Worm (Caenorhabditis elegans): ENCODE measurements around the gene F27C8.2.

F27C8.2 gene

DNA sequence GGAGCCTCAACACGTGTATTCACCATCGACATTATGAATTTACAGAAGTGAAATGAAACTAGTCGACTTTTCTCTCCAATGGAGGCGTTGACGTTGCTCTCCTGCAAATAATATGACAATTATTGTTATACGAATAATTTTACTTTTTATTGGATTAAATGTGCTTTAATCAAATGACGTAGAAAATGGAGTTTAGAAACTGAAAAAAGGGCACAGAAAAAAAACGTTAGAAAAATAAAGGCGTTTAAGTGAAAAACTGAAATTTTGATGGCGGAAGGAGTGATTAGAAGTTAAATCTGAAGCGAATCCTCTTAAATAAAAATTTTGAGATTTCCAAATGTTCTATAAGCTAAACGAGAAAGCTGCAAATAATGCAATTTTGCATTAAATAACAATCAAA lies 16.1 kb upstream of the F27C8.2 start, which contains the start of gene npr-2:
npr-2 (minus strand) TSS at position 101 of the 400 bp plus-strand sequence.
- TF ChIP-seq gmeb-2 (tag; optimal IDR thresholded peaks at IDR 0.05): no peak
- TF ChIP-seq hlh-15 (tag; optimal IDR thresholded peaks at IDR 0.05): no peak
- TF ChIP-seq fax-1 (tag; optimal IDR thresholded peaks at IDR 0.05): no peak
- TF ChIP-seq sox-4 (tag; optimal IDR thresholded peaks at IDR 0.05): no peak
- TF ChIP-seq ttx-3 (tag; optimal IDR thresholded peaks at IDR 0.05): no peak
- no peak for TF ChIP-seq C08G9.2 (tag; optimal IDR thresholded peaks at IDR 0.05)
- TF ChIP-seq unc-86 (tag; optimal IDR thresholded peaks at IDR 0.05): no peak
- TF ChIP-seq mec-3 (tag; optimal IDR thresholded peaks at IDR 0.05; ENCODE audit: borderline replicate concordance): no peak
- no peak for TF ChIP-seq dve-1 (tag; optimal IDR thresholded peaks at IDR 0.05)
- no peak for TF ChIP-seq hlh-30 (tag; optimal IDR thresholded peaks at IDR 0.05; ENCODE audit: insufficient read depth)
- TF ChIP-seq nfya-1 (tag; optimal IDR thresholded peaks at IDR 0.05): no peak

DNA sequence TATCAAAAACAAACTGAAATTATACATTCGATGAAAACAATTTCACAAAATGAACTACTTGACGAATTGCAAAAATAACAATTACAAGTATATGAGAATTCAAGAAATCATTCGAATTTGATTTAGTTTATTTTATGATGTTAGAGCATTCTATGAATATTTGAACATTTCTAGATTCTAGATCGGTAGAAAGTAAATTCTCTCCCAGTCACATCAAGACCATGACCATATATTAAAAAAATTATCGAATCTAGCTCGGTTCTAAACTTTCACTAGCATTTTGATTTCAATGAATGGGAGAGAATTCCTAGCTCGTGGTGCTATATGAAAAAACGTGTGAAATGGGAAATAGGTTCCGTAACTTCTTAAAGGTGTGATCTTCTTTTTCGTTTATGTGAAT lies 11.8 kb upstream of the F27C8.2 start:
- TF ChIP-seq sox-2 (GFP tag; IDR thresholded peaks at IDR 0.05): no peak
- TF ChIP-seq ceh-6 (GFP tag; optimal IDR thresholded peaks at IDR 0.05): no peak
- no peak for TF ChIP-seq F13H6.1 (tag; optimal IDR thresholded peaks at IDR 0.05)
- no peak for TF ChIP-seq K02D7.2 (tag; optimal IDR thresholded peaks at IDR 0.05)
- no peak for TF ChIP-seq K09A11.1 (tag; optimal IDR thresholded peaks at IDR 0.05; ENCODE audit: insufficient read depth)
- TF ChIP-seq unc-55 (GFP tag; optimal IDR thresholded peaks at IDR 0.05): no peak
- no peak for TF ChIP-seq mec-3 (tag; optimal IDR thresholded peaks at IDR 0.05; ENCODE audit: borderline replicate concordance)
- TF ChIP-seq npax-4 (tag; optimal IDR thresholded peaks at IDR 0.05): no peak
- TF ChIP-seq nhr-232 (tag; optimal IDR thresholded peaks at IDR 0.05): no peak
- no peak for TF ChIP-seq pat-9 (tag; optimal IDR thresholded peaks at IDR 0.05)
- no peak for TF ChIP-seq pqm-1 (tag; optimal IDR thresholded peaks at IDR 0.05)
- TF ChIP-seq elt-4 (tag; optimal IDR thresholded peaks at IDR 0.05): no peak
- TF ChIP-seq Y22D7AL.16 (tag; optimal IDR thresholded peaks at IDR 0.05): no peak

DNA sequence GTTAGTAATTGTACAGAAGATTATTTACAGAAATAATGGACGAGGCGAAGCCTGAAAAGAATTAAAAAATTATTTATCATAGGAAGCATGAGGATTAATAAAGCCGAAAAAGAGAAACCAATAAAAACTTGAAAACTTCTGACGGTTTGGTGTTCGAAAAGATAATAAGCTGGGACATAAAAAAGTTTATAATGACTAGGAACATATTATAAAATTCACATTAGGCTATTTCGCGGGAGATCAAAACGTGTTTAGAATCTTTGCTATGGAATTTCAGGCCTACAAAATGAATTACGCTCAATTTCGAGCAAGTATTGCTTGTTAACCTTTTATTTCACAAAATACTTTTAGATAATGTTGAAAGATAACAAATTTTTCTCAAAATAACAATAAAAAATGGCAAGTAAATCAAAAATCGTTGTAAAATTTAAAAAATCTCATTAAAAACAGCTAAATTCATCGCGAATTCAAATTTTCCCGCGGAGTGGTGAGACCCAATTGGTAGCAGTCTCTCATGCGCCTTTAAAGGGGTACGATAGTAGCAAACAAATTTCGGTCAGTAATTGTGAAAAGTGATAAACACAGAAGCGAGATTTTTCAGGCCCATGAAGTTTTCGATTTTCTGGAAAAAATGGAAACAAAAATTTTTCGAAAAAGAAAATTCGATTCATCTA lies 7.2 kb upstream of the F27C8.2 start, which contains the start of gene trcs-1:
trcs-1 (minus strand) TSS at position 51 of the 674 bp plus-strand sequence.
- TF ChIP-seq ahr-1 (tag; optimal IDR thresholded peaks at IDR 0.05): no peak
- no peak for TF ChIP-seq ceh-45 (GFP tag; IDR thresholded peaks at IDR 0.05)
- no peak for TF ChIP-seq hlh-6 (tag; optimal IDR thresholded peaks at IDR 0.05)
- TF ChIP-seq ztf-16 (tag; optimal IDR thresholded peaks at IDR 0.05): no peak
- TF ChIP-seq ceh-22 (tag; optimal IDR thresholded peaks at IDR 0.05): no peak
- TF ChIP-seq K02D7.2 (tag; optimal IDR thresholded peaks at IDR 0.05): no peak
- TF ChIP-seq pqm-1 (tag; optimal IDR thresholded peaks at IDR 0.05): no peak
- TF ChIP-seq ref-2 (tag; optimal IDR thresholded peaks at IDR 0.05): no peak
- no peak for TF ChIP-seq T23F11.4 (GFP tag; optimal IDR thresholded peaks at IDR 0.05)
- TF ChIP-seq dmd-4 (tag; optimal IDR thresholded peaks at IDR 0.05; ENCODE audit: borderline replicate concordance): no peak
- no peak for TF ChIP-seq ceh-34 (tag; optimal IDR thresholded peaks at IDR 0.05)
- TF ChIP-seq pha-4 (tag; optimal IDR thresholded peaks at IDR 0.05): no peak
- TF ChIP-seq F13H6.1 (tag; optimal IDR thresholded peaks at IDR 0.05): no peak
- no peak for TF ChIP-seq zip-5 (tag; optimal IDR thresholded peaks at IDR 0.05)
- no peak for TF ChIP-seq sdc-2 (tag; optimal IDR thresholded peaks at IDR 0.05)

DNA sequence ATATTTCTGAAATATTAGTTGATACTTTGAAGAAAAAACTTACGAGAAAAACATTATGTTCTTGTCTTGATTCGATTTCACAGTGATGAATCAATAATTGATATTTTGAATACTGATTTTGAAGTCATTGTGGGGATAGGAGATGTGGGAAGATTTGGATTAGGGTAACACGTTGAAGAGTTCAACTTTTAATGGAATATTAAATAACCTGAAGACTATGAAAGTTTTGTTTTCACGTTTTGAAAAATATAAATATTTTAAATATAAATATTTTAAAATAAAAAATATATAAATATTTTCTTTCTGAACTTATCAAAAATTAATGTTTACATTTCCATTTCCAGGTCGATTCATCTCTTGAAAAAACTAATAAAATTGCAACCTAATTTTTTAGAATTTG lies 3.7 kb upstream of the F27C8.2 start, which contains the start of gene pei-1:
pei-1 (minus strand) TSS at position 101 of the 400 bp plus-strand sequence.
- TF ChIP-seq ztf-16 (tag; optimal IDR thresholded peaks at IDR 0.05) (no peak), pax-1 (tag; optimal IDR thresholded peaks at IDR 0.05) (no peak), Y22D7AL.16 (tag; optimal IDR thresholded peaks at IDR 0.05) (no peak), rnt-1 (tag; optimal IDR thresholded peaks at IDR 0.05) (no peak), fax-1 (tag; optimal IDR thresholded peaks at IDR 0.05) (no peak), hlh-30 (tag; optimal IDR thresholded peaks at IDR 0.05; ENCODE audit: insufficient read depth) (no peak), ceh-22 (tag; optimal IDR thresholded peaks at IDR 0.05) (no peak), pat-9 (tag; optimal IDR thresholded peaks at IDR 0.05) (no peak), ceh-24 (tag; optimal IDR thresholded peaks at IDR 0.05) (no peak), ahr-1 (tag; optimal IDR thresholded peaks at IDR 0.05) (no peak), ceh-6 (GFP tag; optimal IDR thresholded peaks at IDR 0.05) (no peak), mec-3 (tag; optimal IDR thresholded peaks at IDR 0.05; ENCODE audit: borderline replicate concordance) (no peak), madf-2 (tag; optimal IDR thresholded peaks at IDR 0.05) (no peak), pros-1 (tag; optimal IDR thresholded peaks at IDR 0.05) (no peak), ceh-14 (tag; optimal IDR thresholded peaks at IDR 0.05) (no peak), sox-2 (GFP tag; IDR thresholded peaks at IDR 0.05) (no peak), che-1 (tag; optimal IDR thresholded peaks at IDR 0.05) (no peak), elt-2 (tag; optimal IDR thresholded peaks at IDR 0.05) (no peak), dmd-4 (tag; optimal IDR thresholded peaks at IDR 0.05; ENCODE audit: borderline replicate concordance) (no peak)

Measured in whole organism, late embryonic.